Worm (Caenorhabditis elegans) whole organism, mixed stage, embryonic: ENCODE results near the gene mtm-3.
A peak's percentile ranks its signal among the peaks of the same experiment; 100 is the strongest.

ENCODE experiments used
- bed-3 ChIP-seq: fragments of 200-800 bp; sonication (Bioruptor generic); optimal IDR thresholded peaks from 3 replicates; lab custom pipeline; 2018; ENCODE audit warnings: mild to moderate bottlenecking, missing genetic modification characterization, moderate library complexity, missing compliant biosample characterization
- ceh-39 ChIP-seq: fragments of 150-350 bp; optimal IDR thresholded peaks from 2 replicates; lab custom pipeline; 2014; ENCODE audit warnings: missing biosample characterization, missing genetic modification characterization
- ces-1 ChIP-seq: fragments of 150-350 bp; optimal IDR thresholded peaks from 2 replicates; lab custom pipeline; 2014; ENCODE audit warnings: missing biosample characterization, missing genetic modification reagents, missing genetic modification characterization
- cnd-1 ChIP-seq: fragments of 200-800 bp; sonication (Bioruptor generic); optimal IDR thresholded peaks from 2 replicates; lab custom pipeline; 2018; ENCODE audit warnings: mild to moderate bottlenecking, missing genetic modification characterization, missing compliant biosample characterization
- elt-1 ChIP-seq: sonication (generic microtip); optimal IDR thresholded peaks from 2 replicates; lab custom pipeline; 2017; ENCODE audit warnings: missing genetic modification characterization, mild to moderate bottlenecking, missing compliant biosample characterization, antibody characterized with exemption, moderate library complexity, borderline replicate concordance; ENCODE audit not compliant: insufficient read depth
- elt-3 ChIP-seq: fragments of 150-350 bp; optimal IDR thresholded peaks from 2 replicates; lab custom pipeline; 2014; ENCODE audit warnings: missing biosample characterization, missing genetic modification characterization
- lin-13 ChIP-seq: fragments of 150-350 bp; optimal IDR thresholded peaks from 2 replicates; lab custom pipeline; 2014; ENCODE audit warnings: missing biosample characterization, missing genetic modification characterization
- lsy-2 ChIP-seq: fragments of 150-350 bp; optimal IDR thresholded peaks from 2 replicates; lab custom pipeline; 2014; ENCODE audit warnings: missing biosample characterization, missing genetic modification characterization
- mep-1 ChIP-seq: fragments of 150-350 bp; optimal IDR thresholded peaks from 2 replicates; lab custom pipeline; 2017; ENCODE audit warnings: missing biosample characterization, missing genetic modification reagents, missing genetic modification characterization, inconsistent platforms
- nhr-237 ChIP-seq: fragments of 150-350 bp; optimal IDR thresholded peaks from 2 replicates; lab custom pipeline; 2014; ENCODE audit warnings: missing biosample characterization, missing genetic modification characterization
- nhr-28 ChIP-seq: fragments of 150-350 bp; optimal IDR thresholded peaks from 2 replicates; lab custom pipeline; 2014; ENCODE audit warnings: missing biosample characterization, missing genetic modification characterization
- unc-62 ChIP-seq: fragments of 150-350 bp; optimal IDR thresholded peaks from 2 replicates; lab custom pipeline; 2014; ENCODE audit warnings: missing biosample characterization, missing genetic modification reagents, missing genetic modification characterization
- zip-8 ChIP-seq: fragments of 150-350 bp; optimal IDR thresholded peaks from 2 replicates; lab custom pipeline; 2014; ENCODE audit warnings: missing biosample characterization, missing genetic modification characterization

- TF ChIP-seq unc-62 (GFP tag; lab: Kevin White, UChicago) (no peak), elt-3 (no peak), bed-3 (GFP tag; lab: Kevin White, UChicago) (no peak), mep-1 (tag; lab: Kevin White, UChicago) (no peak), ceh-39 (tag; lab: Kevin White, UChicago) (no peak), zip-8 (peak; percentile 34), nhr-28 (tag; lab: Kevin White, UChicago) (no peak), ces-1 (GFP tag; lab: Kevin White, UChicago) (no peak), cnd-1 (no peak), elt-1 (no peak), nhr-237 (no peak), lin-13 (tag; lab: Kevin White, UChicago) (no peak), lsy-2 (tag; lab: Kevin White, UChicago) (no peak)
Measured at ce11 chrIII:3765460-3765859, 34.8 kb downstream of the mtm-3 start, which contains the start of gene C44F1.1.
